Fruit fly (Drosophila melanogaster): ENCODE results near the gene CG4375.

The CG4375 gene

DNA sequence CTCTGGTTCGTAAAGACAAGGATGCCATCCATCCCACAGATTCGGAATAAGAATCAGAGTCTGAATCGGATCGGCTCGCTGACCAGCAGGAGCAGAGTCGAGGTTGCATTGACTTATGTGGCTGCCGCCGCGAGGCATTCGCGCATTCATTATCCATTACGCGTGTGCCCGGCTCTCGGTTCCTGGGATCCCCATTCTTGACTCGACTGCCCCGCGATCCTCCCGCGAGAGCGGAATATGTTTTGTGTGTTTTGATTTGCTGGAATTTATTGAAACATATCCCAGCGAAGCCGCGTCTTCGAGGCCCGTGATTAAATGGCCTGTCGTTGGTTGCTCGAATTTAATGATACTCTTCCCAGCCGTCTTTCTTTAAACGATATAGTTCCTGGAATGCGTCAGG is 37.0 kb upstream of the CG4375 start:
- no peak for TF ChIP-seq CG12768 (GFP tag; optimal IDR thresholded peaks at IDR 0.05)
- no peak for TF ChIP-seq toe (GFP tag; optimal IDR thresholded peaks at IDR 0.05)
- TF ChIP-seq Clk (GFP tag; optimal IDR thresholded peaks at IDR 0.05) = no peak
- TF ChIP-seq kay (GFP tag; ENCODE audit: borderline replicate concordance) = no peak
- no peak for TF ChIP-seq Crg-1 (GFP tag; optimal IDR thresholded peaks at IDR 0.05)
- no peak for TF ChIP-seq CG7045 (GFP tag; optimal IDR thresholded peaks at IDR 0.05)
- TF ChIP-seq bab1 (GFP tag; optimal IDR thresholded peaks at IDR 0.05) = no peak
- TF ChIP-seq CG11617 (GFP tag; optimal IDR thresholded peaks at IDR 0.05) = no peak
- TF ChIP-seq CG14711 (tag; optimal IDR thresholded peaks at IDR 0.05) = no peak
- TF ChIP-seq CG1620 (GFP tag; optimal IDR thresholded peaks at IDR 0.05) = no peak
- TF ChIP-seq ovo (GFP tag; optimal IDR thresholded peaks at IDR 0.05) = no peak
- no peak for TF ChIP-seq CG5204 (GFP tag; optimal IDR thresholded peaks at IDR 0.05)
- TF ChIP-seq Mnt (GFP tag; optimal IDR thresholded peaks at IDR 0.05) = no peak
- no peak for TF ChIP-seq pad (GFP tag; optimal IDR thresholded peaks at IDR 0.05)
- TF ChIP-seq tj (GFP tag; optimal IDR thresholded peaks at IDR 0.05) = no peak
- TF ChIP-seq cnc (optimal IDR thresholded peaks at IDR 0.05) = no peak
- TF ChIP-seq cic (GFP tag; optimal IDR thresholded peaks at IDR 0.05) = no peak

DNA sequence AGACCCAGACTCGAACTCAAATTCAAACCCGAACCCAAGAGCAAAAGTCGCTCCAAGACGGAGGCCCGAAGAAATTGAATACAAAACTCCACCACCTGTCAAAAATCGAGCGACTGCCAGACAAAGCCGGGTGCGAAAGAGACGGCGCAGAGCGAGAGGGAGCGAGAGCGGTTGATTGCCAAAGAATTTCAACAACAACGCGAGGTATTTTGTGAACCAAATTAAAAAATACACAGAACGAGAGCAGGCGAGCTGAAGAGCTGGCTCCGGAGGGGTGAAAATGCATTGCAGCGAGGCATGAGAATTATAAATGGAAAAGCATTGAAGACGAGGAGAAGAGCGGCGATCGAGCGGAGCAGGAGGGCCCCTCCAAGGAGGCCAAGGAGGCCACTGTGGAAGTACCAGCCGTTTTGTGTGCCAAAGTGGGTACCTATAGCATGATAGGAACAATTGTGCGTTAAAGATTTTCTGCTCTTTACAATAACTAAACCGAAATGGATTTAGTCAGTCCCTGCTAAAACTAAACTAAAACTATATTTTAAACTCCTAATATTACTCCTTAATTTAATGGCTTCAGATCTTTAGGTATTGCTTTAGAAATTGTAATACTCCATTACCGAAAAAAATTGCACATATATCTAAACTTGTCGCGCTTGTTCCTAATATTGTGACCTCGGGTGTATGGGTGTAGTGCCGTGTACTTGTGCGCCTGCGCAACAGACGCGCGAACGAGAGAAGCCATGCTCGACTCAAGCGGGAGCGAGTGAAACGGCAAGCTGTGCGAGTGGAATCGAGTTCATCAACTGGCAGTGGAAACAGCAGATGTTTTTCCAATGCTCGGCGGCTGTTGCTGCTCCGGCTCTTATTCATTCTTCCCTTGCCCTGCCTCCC is 36.0 kb upstream of the CG4375 start:
- no peak for TF ChIP-seq CG1620 (GFP tag; optimal IDR thresholded peaks at IDR 0.05)
- TF ChIP-seq CG11617 (GFP tag; optimal IDR thresholded peaks at IDR 0.05) = no peak
- TF ChIP-seq Clk (GFP tag; optimal IDR thresholded peaks at IDR 0.05) = no peak
- TF ChIP-seq Mnt (GFP tag; optimal IDR thresholded peaks at IDR 0.05) = no peak
- TF ChIP-seq CG7045 (GFP tag; optimal IDR thresholded peaks at IDR 0.05) = no peak
- no peak for TF ChIP-seq bab1 (GFP tag; optimal IDR thresholded peaks at IDR 0.05)
- TF ChIP-seq pad (GFP tag; optimal IDR thresholded peaks at IDR 0.05) = peak; percentile 24
- no peak for TF ChIP-seq CG14711 (tag; optimal IDR thresholded peaks at IDR 0.05)
- no peak for TF ChIP-seq CG12768 (GFP tag; optimal IDR thresholded peaks at IDR 0.05)

DNA sequence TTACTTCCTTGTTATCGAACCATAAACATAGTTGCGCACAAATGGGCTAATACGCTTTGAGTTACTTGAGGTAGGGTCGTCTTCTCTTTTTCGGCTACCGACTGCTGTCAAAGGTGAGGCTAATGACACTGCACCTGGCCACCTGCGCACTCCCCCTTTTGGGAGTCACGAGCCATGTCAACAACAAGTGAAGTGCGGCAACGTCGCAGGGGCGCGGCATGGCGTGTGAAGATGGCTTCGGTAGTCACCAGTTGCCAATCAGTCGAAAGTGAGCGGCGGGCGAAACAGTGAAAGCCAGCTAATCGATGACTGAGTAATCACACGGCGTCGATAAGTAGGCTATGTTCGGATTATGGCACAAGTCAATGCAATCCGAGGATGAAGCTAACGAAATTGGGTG is 30.8 kb upstream of the CG4375 start:
- TF ChIP-seq CG14711 (tag; optimal IDR thresholded peaks at IDR 0.05) (no peak), Clk (GFP tag; optimal IDR thresholded peaks at IDR 0.05) (no peak), Hr96 (GFP tag; optimal IDR thresholded peaks at IDR 0.05) (no peak), ovo (GFP tag; optimal IDR thresholded peaks at IDR 0.05) (no peak), cnc (optimal IDR thresholded peaks at IDR 0.05) (no peak), CG1620 (GFP tag; optimal IDR thresholded peaks at IDR 0.05) (no peak), kay (GFP tag; ENCODE audit: borderline replicate concordance) (no peak), toe (GFP tag; optimal IDR thresholded peaks at IDR 0.05) (no peak), CG5204 (GFP tag; optimal IDR thresholded peaks at IDR 0.05) (no peak), CG12768 (GFP tag; optimal IDR thresholded peaks at IDR 0.05) (no peak), bab1 (GFP tag; optimal IDR thresholded peaks at IDR 0.05) (no peak), Mnt (GFP tag; optimal IDR thresholded peaks at IDR 0.05) (no peak), CG7045 (GFP tag; optimal IDR thresholded peaks at IDR 0.05) (no peak), cic (GFP tag; optimal IDR thresholded peaks at IDR 0.05) (no peak)

DNA sequence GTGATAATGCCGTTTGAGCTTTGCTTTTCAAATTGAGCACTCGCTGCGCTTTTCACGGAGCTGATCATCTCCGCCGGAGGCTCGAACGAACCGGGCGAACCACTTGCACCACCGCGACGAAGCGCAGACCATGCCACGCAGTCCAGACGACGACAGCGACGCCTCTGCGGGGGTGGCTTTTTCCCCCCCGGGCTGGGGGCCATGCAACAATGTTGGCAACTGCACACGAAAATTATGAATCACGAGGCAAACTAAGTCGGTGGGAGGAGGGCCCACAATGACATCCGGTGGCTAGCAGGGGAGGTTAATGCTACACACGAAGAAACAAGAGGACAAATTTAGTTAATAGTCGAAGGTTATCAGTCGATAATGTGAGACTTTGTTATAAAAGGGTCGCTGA is 29.9 kb upstream of the CG4375 start:
- TF ChIP-seq Hr96 (GFP tag; optimal IDR thresholded peaks at IDR 0.05) (no peak), Mnt (GFP tag; optimal IDR thresholded peaks at IDR 0.05) (no peak), tj (GFP tag; optimal IDR thresholded peaks at IDR 0.05) (no peak), toe (GFP tag; optimal IDR thresholded peaks at IDR 0.05) (no peak)

DNA sequence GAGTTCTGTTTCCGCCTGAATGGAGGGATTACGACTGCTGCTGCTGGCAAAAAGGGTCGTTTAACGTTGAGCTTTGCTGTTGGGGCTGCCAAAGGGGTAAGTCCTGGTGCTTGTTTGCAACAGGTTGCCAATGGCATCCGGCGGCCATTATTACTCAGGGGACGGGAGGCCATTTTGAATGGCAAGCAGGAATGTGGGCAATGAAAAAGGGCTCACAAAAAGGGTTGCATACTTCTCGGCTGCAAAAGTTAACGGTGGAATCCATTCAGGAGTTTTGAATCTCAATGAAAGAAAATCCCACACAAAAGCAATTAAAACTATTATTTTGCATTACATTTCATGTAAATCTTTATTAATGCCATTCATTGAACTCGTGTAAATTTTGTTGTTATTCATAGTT is 22.7 kb upstream of the CG4375 start:
- no peak for TF ChIP-seq kay (GFP tag; ENCODE audit: borderline replicate concordance)
- TF ChIP-seq Hr96 (GFP tag; optimal IDR thresholded peaks at IDR 0.05) = no peak
- no peak for TF ChIP-seq cnc (optimal IDR thresholded peaks at IDR 0.05)
- no peak for TF ChIP-seq ovo (GFP tag; optimal IDR thresholded peaks at IDR 0.05)
- TF ChIP-seq CG14711 (tag; optimal IDR thresholded peaks at IDR 0.05) = no peak
- TF ChIP-seq Clk (GFP tag; optimal IDR thresholded peaks at IDR 0.05) = no peak
- TF ChIP-seq bab1 (GFP tag; optimal IDR thresholded peaks at IDR 0.05) = no peak
- no peak for TF ChIP-seq CG12768 (GFP tag; optimal IDR thresholded peaks at IDR 0.05)
- TF ChIP-seq toe (GFP tag; optimal IDR thresholded peaks at IDR 0.05) = no peak
- TF ChIP-seq CG11617 (GFP tag; optimal IDR thresholded peaks at IDR 0.05) = no peak
- TF ChIP-seq Mnt (GFP tag; optimal IDR thresholded peaks at IDR 0.05) = no peak
- TF ChIP-seq CG5204 (GFP tag; optimal IDR thresholded peaks at IDR 0.05) = no peak
- TF ChIP-seq cic (GFP tag; optimal IDR thresholded peaks at IDR 0.05) = no peak
- no peak for TF ChIP-seq CG33017 (tag; optimal IDR thresholded peaks at IDR 0.05)
- TF ChIP-seq Crg-1 (GFP tag; optimal IDR thresholded peaks at IDR 0.05) = no peak
- TF ChIP-seq CG7101 (tag; optimal IDR thresholded peaks at IDR 0.05) = no peak

DNA sequence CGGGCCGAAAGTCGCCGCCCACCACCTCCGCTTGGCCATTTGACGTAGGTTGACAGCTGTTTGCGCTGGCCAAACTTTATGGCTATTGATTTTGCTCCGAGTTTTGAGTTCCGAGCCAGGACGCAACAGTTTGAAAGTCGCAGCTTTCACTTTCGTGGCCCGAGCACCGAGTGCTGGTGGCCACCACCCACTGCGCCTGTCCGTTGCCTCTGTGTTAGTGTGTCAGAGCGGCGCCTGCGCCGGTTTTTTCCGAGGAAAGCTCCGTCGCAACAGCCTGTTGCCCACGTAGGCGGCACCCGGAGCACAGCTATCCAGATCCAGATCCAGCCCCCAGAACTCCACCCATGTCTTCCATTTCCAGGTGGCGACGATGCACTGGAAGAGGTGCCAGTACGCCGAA is 22.1 kb upstream of the CG4375 start:
- TF ChIP-seq kay (GFP tag; ENCODE audit: borderline replicate concordance) (no peak), tj (GFP tag; optimal IDR thresholded peaks at IDR 0.05) (no peak), cic (GFP tag; optimal IDR thresholded peaks at IDR 0.05) (peak; percentile 7), Crg-1 (GFP tag; optimal IDR thresholded peaks at IDR 0.05) (no peak), Mnt (GFP tag; optimal IDR thresholded peaks at IDR 0.05) (no peak)

DNA sequence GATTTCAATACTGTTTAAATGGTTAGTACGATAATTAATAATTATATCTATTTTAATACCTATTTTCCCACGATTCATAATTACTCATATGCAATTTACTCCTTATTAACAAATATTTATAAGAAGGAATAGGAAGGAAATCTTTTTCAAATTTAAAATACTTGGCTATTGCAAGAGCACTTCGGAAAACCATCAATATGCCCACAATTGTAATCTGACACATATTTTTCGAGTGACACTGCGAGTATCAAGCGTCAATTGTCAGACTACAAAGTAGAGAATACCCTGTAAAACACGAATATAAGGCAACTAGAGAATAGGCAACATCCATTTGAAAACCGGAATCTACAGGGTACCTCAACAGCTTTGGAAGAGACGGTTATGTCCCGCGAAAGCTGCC is 21.7 kb upstream of the CG4375 start:
- no peak for TF ChIP-seq kay (GFP tag; ENCODE audit: borderline replicate concordance)
- no peak for TF ChIP-seq ovo (GFP tag; optimal IDR thresholded peaks at IDR 0.05)
- TF ChIP-seq bab1 (GFP tag; optimal IDR thresholded peaks at IDR 0.05) = no peak
- TF ChIP-seq CG7101 (tag; optimal IDR thresholded peaks at IDR 0.05) = peak; percentile 2
- TF ChIP-seq CG7045 (GFP tag; optimal IDR thresholded peaks at IDR 0.05) = peak; percentile 65
- peak; percentile 63 for TF ChIP-seq CG5204 (GFP tag; optimal IDR thresholded peaks at IDR 0.05)
- peak; percentile 50 for TF ChIP-seq CG12768 (GFP tag; optimal IDR thresholded peaks at IDR 0.05)
- TF ChIP-seq CG33017 (tag; optimal IDR thresholded peaks at IDR 0.05) = peak; percentile 34
- TF ChIP-seq toe (GFP tag; optimal IDR thresholded peaks at IDR 0.05) = peak; percentile 32

Measured in whole organism, adult.